Worm (Caenorhabditis elegans): Measurements from ENCODE around the gene sod-5.
A peak's percentile ranks its signal among the peaks of the same experiment; 100 is the strongest.

The sod-5 gene

DNA sequence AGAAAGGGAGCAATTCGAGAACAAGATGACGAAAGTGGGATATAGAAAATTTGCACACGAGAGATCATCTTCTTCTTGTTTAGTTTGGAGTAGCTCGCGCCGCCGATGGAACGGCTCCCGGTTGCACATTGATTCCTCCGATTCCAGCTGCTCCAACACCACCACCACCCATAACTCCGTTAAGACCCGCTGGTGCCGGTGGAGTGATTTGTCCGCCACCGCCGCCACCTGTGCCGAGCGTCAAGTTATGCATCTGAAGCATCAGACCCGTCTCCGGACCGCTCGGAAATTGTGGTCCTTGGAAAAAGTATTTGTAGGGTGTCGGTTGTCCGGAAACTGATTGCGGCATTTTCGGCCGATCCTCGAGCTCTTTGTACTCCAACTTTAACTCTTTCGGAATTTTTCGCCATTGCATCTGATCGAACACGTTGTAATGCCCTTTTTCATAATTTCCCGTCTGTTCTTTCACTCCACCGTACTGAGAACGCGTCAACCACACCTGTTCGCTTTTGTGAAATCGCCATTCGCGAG is 44.5 kb upstream of the sod-5 start:
- TF ChIP-seq sem-2 (GFP tag; optimal IDR thresholded peaks at IDR 0.05): no peak
- TF ChIP-seq nhr-76 (tag; optimal IDR thresholded peaks at IDR 0.05): no peak
- no peak for TF ChIP-seq lsy-2 (tag; optimal IDR thresholded peaks at IDR 0.05)
- no peak for TF ChIP-seq pha-4 (tag; optimal IDR thresholded peaks at IDR 0.05)
- TF ChIP-seq mls-2 (tag; optimal IDR thresholded peaks at IDR 0.05): no peak
- no peak for TF ChIP-seq unc-120 (tag; optimal IDR thresholded peaks at IDR 0.05; ENCODE audit: poor library complexity, severe bottlenecking)
- TF ChIP-seq ces-1 (GFP tag; optimal IDR thresholded peaks at IDR 0.05): no peak
- no peak for TF ChIP-seq drap-1 (GFP tag; optimal IDR thresholded peaks at IDR 0.05)
- TF ChIP-seq zip-8 (tag; optimal IDR thresholded peaks at IDR 0.05): no peak
- no peak for TF ChIP-seq nhr-2 (tag; optimal IDR thresholded peaks at IDR 0.05)
- no peak for TF ChIP-seq lin-32 (GFP tag; optimal IDR thresholded peaks at IDR 0.05)

DNA sequence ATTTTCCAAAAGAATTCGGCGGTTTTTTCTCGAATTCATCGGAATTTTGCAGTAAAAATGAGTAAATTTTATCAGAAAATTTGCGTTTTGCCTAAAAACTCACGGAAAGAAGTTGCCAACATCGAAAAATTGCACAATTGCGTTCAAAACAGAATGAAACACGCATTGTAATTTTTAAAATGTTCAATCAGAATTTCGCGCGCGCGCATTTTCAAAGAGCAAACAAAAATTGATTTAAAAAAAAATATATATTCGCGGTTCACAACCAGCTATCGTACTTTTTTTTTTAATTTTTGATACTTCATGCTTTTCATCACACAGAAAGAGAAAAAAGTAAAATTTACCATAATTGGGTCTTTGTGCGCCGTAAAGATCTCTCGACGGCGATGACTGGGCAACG is 42.5 kb upstream of the sod-5 start:
- TF ChIP-seq unc-120 (tag; optimal IDR thresholded peaks at IDR 0.05; ENCODE audit: poor library complexity, severe bottlenecking) (no peak), mab-5 (tag; optimal IDR thresholded peaks at IDR 0.05) (no peak), elt-1 (tag; optimal IDR thresholded peaks at IDR 0.05; ENCODE audit: borderline replicate concordance, insufficient read depth) (no peak), sem-2 (GFP tag; optimal IDR thresholded peaks at IDR 0.05) (no peak), tbx-8 (GFP tag; optimal IDR thresholded peaks at IDR 0.05) (no peak), lin-13 (tag; optimal IDR thresholded peaks at IDR 0.05) (no peak), ztf-11 (tag; optimal IDR thresholded peaks at IDR 0.05) (no peak), sptf-1 (tag; optimal IDR thresholded peaks at IDR 0.05) (no peak), ceh-39 (tag; optimal IDR thresholded peaks at IDR 0.05) (no peak), cnd-1 (tag; optimal IDR thresholded peaks at IDR 0.05) (no peak), hlh-1 (tag; optimal IDR thresholded peaks at IDR 0.05) (no peak), nhr-2 (tag; optimal IDR thresholded peaks at IDR 0.05) (no peak)

ce11 chrII:4376295-4377172 is 40.9 kb upstream of the sod-5 start, which contains the start of gene ntl-2:
ntl-2 (minus strand) TSS chrII:4376465.
- TF ChIP-seq unc-120 (tag; optimal IDR thresholded peaks at IDR 0.05; ENCODE audit: poor library complexity, severe bottlenecking): peak; percentile 88
- TF ChIP-seq snpc-4 (tag; optimal IDR thresholded peaks at IDR 0.05): no peak
- peak; percentile 95 for TF ChIP-seq mls-2 (tag; optimal IDR thresholded peaks at IDR 0.05)
- TF ChIP-seq zip-8 (tag; optimal IDR thresholded peaks at IDR 0.05): no peak
- peak; percentile 53 for TF ChIP-seq mab-5 (tag; optimal IDR thresholded peaks at IDR 0.05)
- peak; percentile 88 for TF ChIP-seq cnd-1 (tag; optimal IDR thresholded peaks at IDR 0.05)
- TF ChIP-seq pha-4 (tag; optimal IDR thresholded peaks at IDR 0.05): peak; percentile 95
- peak; percentile 84 for TF ChIP-seq M03D4.4 (tag; optimal IDR thresholded peaks at IDR 0.05)
- peak; percentile 85 for TF ChIP-seq ces-1 (GFP tag; optimal IDR thresholded peaks at IDR 0.05)
- TF ChIP-seq elt-3 (tag; optimal IDR thresholded peaks at IDR 0.05): peak; percentile 77
- TF ChIP-seq tbx-8 (GFP tag; optimal IDR thresholded peaks at IDR 0.05): no peak
- TF ChIP-seq nhr-2 (tag; optimal IDR thresholded peaks at IDR 0.05): peak; percentile 26
- peak; percentile 91 for TF ChIP-seq nhr-237 (tag; optimal IDR thresholded peaks at IDR 0.05)
- peak; percentile 57 for TF ChIP-seq sem-2 (GFP tag; optimal IDR thresholded peaks at IDR 0.05)
- peak; percentile 62 for TF ChIP-seq ceh-83 (GFP tag; optimal IDR thresholded peaks at IDR 0.05)
- TF ChIP-seq hlh-1 (tag; optimal IDR thresholded peaks at IDR 0.05): peak; percentile 78
- no peak for TF ChIP-seq nhr-12 (tag; optimal IDR thresholded peaks at IDR 0.05)
- TF ChIP-seq ham-2 (GFP tag; optimal IDR thresholded peaks at IDR 0.05): peak; percentile 92
- no peak for TF ChIP-seq nhr-76 (tag; optimal IDR thresholded peaks at IDR 0.05)
- TF ChIP-seq ceh-39 (tag; optimal IDR thresholded peaks at IDR 0.05): peak; percentile 94
- TF ChIP-seq unc-62 (GFP tag; optimal IDR thresholded peaks at IDR 0.05): peak; percentile 85
- peak; percentile 74 for TF ChIP-seq ztf-11 (tag; optimal IDR thresholded peaks at IDR 0.05)
- no peak for TF ChIP-seq blmp-1 (tag; optimal IDR thresholded peaks at IDR 0.05)
- TF ChIP-seq sptf-1 (tag; optimal IDR thresholded peaks at IDR 0.05): peak; percentile 95
- TF ChIP-seq flh-1 (GFP tag; optimal IDR thresholded peaks at IDR 0.05): no peak
- TF ChIP-seq mep-1 (tag; optimal IDR thresholded peaks at IDR 0.05): peak; percentile 75
- peak; percentile 49 for TF ChIP-seq bed-3 (GFP tag; optimal IDR thresholded peaks at IDR 0.05)
- peak; percentile 79 for TF ChIP-seq ceh-43 (GFP tag; optimal IDR thresholded peaks at IDR 0.05)
- TF ChIP-seq lsy-2 (tag; optimal IDR thresholded peaks at IDR 0.05): peak; percentile 97
- TF ChIP-seq nhr-28 (tag; optimal IDR thresholded peaks at IDR 0.05): no peak
- peak; percentile 12 for TF ChIP-seq lin-32 (GFP tag; optimal IDR thresholded peaks at IDR 0.05)
- peak; percentile 10 for TF ChIP-seq unc-39 (tag; optimal IDR thresholded peaks at IDR 0.05)
- TF ChIP-seq drap-1 (GFP tag; optimal IDR thresholded peaks at IDR 0.05): peak; percentile 93
- TF ChIP-seq elt-1 (tag; optimal IDR thresholded peaks at IDR 0.05; ENCODE audit: borderline replicate concordance, insufficient read depth): no peak
- peak; percentile 95 for TF ChIP-seq lin-13 (tag; optimal IDR thresholded peaks at IDR 0.05)
